Fruit fly (Drosophila melanogaster): ENCODE measurements around the gene CG14671.

The CG14671 gene

dm6 chr3R:5517002-5517875 lies 47.4 kb downstream of the CG14671 start, which contains the start of gene Itpr (continued):
- TF ChIP-seq nau (GFP tag; optimal IDR thresholded peaks at IDR 0.05), result no peak
- TF ChIP-seq CG6272 (GFP tag; IDR thresholded peaks at IDR 0.05), result 0 out of 2 replicates have a peak, but pooled peaks have one; percentile 18
- peak; percentile 73 for TF ChIP-seq cwo (GFP tag; optimal IDR thresholded peaks at IDR 0.05)
- TF ChIP-seq CG10267 (tag; optimal IDR thresholded peaks at IDR 0.05), result no peak
- TF ChIP-seq CG4854 (GFP tag; optimal IDR thresholded peaks at IDR 0.05), result no peak
- TF ChIP-seq D19A (tag; optimal IDR thresholded peaks at IDR 0.05), result no peak
- TF ChIP-seq caup (GFP tag; optimal IDR thresholded peaks at IDR 0.05; ENCODE audit: severe bottlenecking), result peak; percentile 15
- no peak for TF ChIP-seq insv (GFP tag; optimal IDR thresholded peaks at IDR 0.05)
- TF ChIP-seq Hmr (GFP tag; optimal IDR thresholded peaks at IDR 0.05), result no peak
- TF ChIP-seq dimm (GFP tag; IDR thresholded peaks at IDR 0.05), result no peak
- TF ChIP-seq Mad (GFP tag; optimal IDR thresholded peaks at IDR 0.05), result no peak
- no peak for TF ChIP-seq Mrtf (GFP tag; IDR thresholded peaks at IDR 0.05)
- TF ChIP-seq CG8089 (GFP tag; optimal IDR thresholded peaks at IDR 0.05), result no peak
- peak; percentile 62; the same call in 2 of the 3 replicates for TF ChIP-seq ci (GFP tag; IDR thresholded peaks at IDR 0.05)
- no peak for TF ChIP-seq lov (optimal IDR thresholded peaks at IDR 0.05)
- no peak for TF ChIP-seq lov (GFP tag; IDR thresholded peaks at IDR 0.05)
- TF ChIP-seq TFAM (GFP tag; optimal IDR thresholded peaks at IDR 0.05), result no peak
- TF ChIP-seq cg (GFP tag; optimal IDR thresholded peaks at IDR 0.05), result peak; percentile 57
- no peak for TF ChIP-seq gt (GFP tag; IDR thresholded peaks at IDR 0.05)
- no peak for TF ChIP-seq prd (optimal IDR thresholded peaks at IDR 0.05)
- peak; percentile 13; the same call in 1 of the 3 replicates for TF ChIP-seq prd (GFP tag; IDR thresholded peaks at IDR 0.05)
- TF ChIP-seq Scr (GFP tag; IDR thresholded peaks at IDR 0.05; ENCODE audit: partially characterized antibody), result no peak
- TF ChIP-seq CG13624 (GFP tag; optimal IDR thresholded peaks at IDR 0.05), result no peak
- no peak for TF ChIP-seq CTCF (GFP tag; optimal IDR thresholded peaks at IDR 0.05)
- no peak for TF ChIP-seq Oli (tag; optimal IDR thresholded peaks at IDR 0.05)
- TF ChIP-seq org-1 (GFP tag; optimal IDR thresholded peaks at IDR 0.05), result no peak
- TF ChIP-seq CG16815 (GFP tag; optimal IDR thresholded peaks at IDR 0.05), result no peak
- no peak for TF ChIP-seq Camta (GFP tag; optimal IDR thresholded peaks at IDR 0.05)
- no peak for TF ChIP-seq Awh (GFP tag; IDR thresholded peaks at IDR 0.05)
- no peak for TF ChIP-seq CG16863 (GFP tag; optimal IDR thresholded peaks at IDR 0.05)
- no peak for TF ChIP-seq gcm (GFP tag; optimal IDR thresholded peaks at IDR 0.05)
- no peak for TF ChIP-seq fd102C (GFP tag; optimal IDR thresholded peaks at IDR 0.05)
- no peak for TF ChIP-seq CG4730 (GFP tag; IDR thresholded peaks at IDR 0.05)
- no peak for TF ChIP-seq HmgD (GFP tag; optimal IDR thresholded peaks at IDR 0.05)
- no peak for TF ChIP-seq pum (GFP tag; optimal IDR thresholded peaks at IDR 0.05)
- TF ChIP-seq CG2712 (tag; optimal IDR thresholded peaks at IDR 0.05), result no peak
- TF ChIP-seq CG12219 (GFP tag; optimal IDR thresholded peaks at IDR 0.05), result no peak
- 0 out of 3 replicates have a peak, but pooled peaks have one; percentile 28 for TF ChIP-seq Dbx (GFP tag; IDR thresholded peaks at IDR 0.05)
- TF ChIP-seq Opbp (GFP tag; IDR thresholded peaks at IDR 0.05; ENCODE audit: partially characterized antibody), result peak; percentile 9; the same call in 1 of the 3 replicates
- no peak for TF ChIP-seq CG6683 (GFP tag; optimal IDR thresholded peaks at IDR 0.05)
- TF ChIP-seq CG4282 (GFP tag; optimal IDR thresholded peaks at IDR 0.05), result no peak
- no peak for TF ChIP-seq lola (GFP tag; optimal IDR thresholded peaks at IDR 0.05)
- TF ChIP-seq CG9817 (tag; optimal IDR thresholded peaks at IDR 0.05), result no peak
- TF ChIP-seq gfzf (GFP tag; optimal IDR thresholded peaks at IDR 0.05), result no peak
- no peak for TF ChIP-seq Dek (tag; optimal IDR thresholded peaks at IDR 0.05)
- no peak for TF ChIP-seq CG9437 (GFP tag; optimal IDR thresholded peaks at IDR 0.05)
- peak; percentile 16 for TF ChIP-seq CG9727 (GFP tag; optimal IDR thresholded peaks at IDR 0.05)
- TF ChIP-seq CG12659 (GFP tag; optimal IDR thresholded peaks at IDR 0.05), result peak; percentile 39
- TF ChIP-seq crol (GFP tag; IDR thresholded peaks at IDR 0.05), result peak; percentile 93
